Worm (Caenorhabditis elegans): Measurements from ENCODE around the gene C52A11.3.
A peak's percentile ranks its signal among the peaks of the same experiment; 100 is the strongest.

DNA sequence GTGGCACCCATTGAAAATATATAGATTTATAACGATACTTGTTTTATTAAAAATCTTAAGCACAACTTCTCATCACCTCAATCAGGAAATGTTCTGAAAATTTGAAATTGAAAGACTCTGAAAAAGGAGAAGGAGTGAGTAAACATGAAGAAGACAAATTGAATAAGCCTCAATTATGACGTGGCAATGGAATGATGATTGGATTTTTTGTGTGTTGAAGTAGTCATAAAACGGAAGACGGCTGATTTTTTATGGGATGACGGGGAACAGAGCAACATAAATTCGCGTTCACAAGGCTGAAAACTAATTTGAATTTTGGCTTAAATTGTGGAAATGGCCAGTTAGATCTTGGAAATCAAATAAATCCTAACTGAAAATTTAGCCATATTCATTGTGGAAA lies 5.6 kb upstream of the C52A11.3 start, which contains the start of gene glb-12:
- TF ChIP-seq dpl-1 (GFP tag; optimal IDR thresholded peaks at IDR 0.05) (no peak), gei-8 (GFP tag; optimal IDR thresholded peaks at IDR 0.05) (no peak), ztf-11 (tag; optimal IDR thresholded peaks at IDR 0.05) (no peak), aly-2 (tag; optimal IDR thresholded peaks at IDR 0.05) (no peak), ceh-32 (tag; optimal IDR thresholded peaks at IDR 0.05; ENCODE audit: poor library complexity) (no peak), unc-39 (tag; optimal IDR thresholded peaks at IDR 0.05) (no peak), vab-7 (GFP tag; IDR thresholded peaks at IDR 0.05) (no peak), unc-62 (GFP tag; optimal IDR thresholded peaks at IDR 0.05 in 1 of 2) (peak in 1 of 2 experiments; percentile 48), unc-62 (tag; optimal IDR thresholded peaks at IDR 0.05) (no peak), nhr-237 (tag; optimal IDR thresholded peaks at IDR 0.05) (no peak), snpc-4 (tag; optimal IDR thresholded peaks at IDR 0.05) (no peak), fkh-10 (GFP tag; optimal IDR thresholded peaks at IDR 0.05) (no peak), lin-15B (tag; optimal IDR thresholded peaks at IDR 0.05) (no peak), lin-39 (tag; optimal IDR thresholded peaks at IDR 0.05) (no peak), jun-1 (tag; optimal IDR thresholded peaks at IDR 0.05) (no peak)
